Fruit fly (Drosophila melanogaster): ENCODE measurements around the gene CG5026.

DNA sequence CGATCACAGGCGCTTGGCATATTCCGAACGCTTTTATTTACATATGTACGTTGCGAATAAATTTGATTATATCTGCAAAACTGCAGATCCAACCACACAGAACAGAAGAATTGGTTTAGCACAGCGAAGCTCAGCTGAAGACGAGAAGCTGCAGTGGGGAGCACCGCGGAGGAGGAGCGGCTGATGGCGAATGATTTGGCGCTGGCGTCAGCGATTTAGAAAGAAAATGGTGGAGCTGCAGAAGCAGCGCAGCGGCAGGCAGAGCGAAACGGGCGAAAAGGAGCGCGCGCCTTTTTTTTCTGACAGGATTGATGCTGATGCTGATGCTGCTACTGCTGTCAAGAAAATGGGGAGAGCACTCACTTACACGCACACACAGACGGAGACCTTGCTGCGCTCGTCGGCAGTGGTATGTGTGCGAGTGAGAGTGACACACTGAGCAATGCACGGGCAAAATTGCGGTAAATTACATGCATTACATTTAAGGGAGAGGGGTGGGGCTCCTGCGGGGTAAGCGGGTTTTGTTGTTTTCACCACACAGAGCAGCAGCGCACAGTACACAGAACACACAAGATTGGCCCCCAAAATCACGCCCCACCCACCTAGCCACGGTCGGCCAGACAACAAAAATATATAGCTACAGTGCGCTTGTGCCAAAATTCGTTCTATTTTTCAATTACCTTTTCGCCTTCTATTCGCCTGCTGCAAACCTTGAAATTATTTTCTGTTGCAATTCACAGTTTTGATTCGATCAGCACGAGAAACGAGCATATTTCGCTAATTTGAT is 28.8 kb downstream of the CG5026 start:
- TF ChIP-seq Dbx (GFP tag; IDR thresholded peaks at IDR 0.05) (no peak), Dip3 (GFP tag; optimal IDR thresholded peaks at IDR 0.05) (no peak), prd (optimal IDR thresholded peaks at IDR 0.05) (no peak), prd (GFP tag; IDR thresholded peaks at IDR 0.05) (no peak), CG1647 (GFP tag; optimal IDR thresholded peaks at IDR 0.05) (no peak), h (optimal IDR thresholded peaks at IDR 0.05) (no peak), CG14441 (GFP tag; IDR thresholded peaks at IDR 0.05) (no peak)
